Worm (Caenorhabditis elegans) whole organism, L2 larva: ENCODE results near the gene wrt-1.

Experiments
- Y55F3AM.14 ChIP-seq: fragments of 200-800 bp; sonication (Bioruptor generic); optimal IDR thresholded peaks from 2 replicates; lab custom pipeline; 2018; ENCODE audit warnings: mild to moderate bottlenecking, missing genetic modification characterization, missing compliant biosample characterization
- fos-1 ChIP-seq: fragments of 150-350 bp; optimal IDR thresholded peaks from 2 replicates; lab custom pipeline; 2014; ENCODE audit warnings: missing biosample characterization, missing genetic modification characterization
- nhr-12 ChIP-seq: fragments of 150-350 bp; optimal IDR thresholded peaks from 2 replicates; lab custom pipeline; 2014; ENCODE audit warnings: missing biosample characterization, missing genetic modification characterization
- nhr-25 ChIP-seq: fragments of 150-350 bp; sonication (generic microtip); optimal IDR thresholded peaks from 3 replicates; lab custom pipeline; 2014; ENCODE audit warnings: missing biosample characterization, missing genetic modification characterization
- nhr-77 ChIP-seq: fragments of 150-350 bp; optimal IDR thresholded peaks from 2 replicates; lab custom pipeline; 2014; ENCODE audit warnings: missing biosample characterization, missing genetic modification characterization
- snpc-4 ChIP-seq: fragments of 150-350 bp; optimal IDR thresholded peaks from 2 replicates; lab custom pipeline; 2014; ENCODE audit warnings: missing biosample characterization, missing genetic modification characterization
- unc-62 ChIP-seq: fragments of 150-350 bp; optimal IDR thresholded peaks from 2 replicates; lab custom pipeline; 2014; ENCODE audit warnings: missing biosample characterization, missing genetic modification reagents, missing genetic modification characterization
- ztf-11 ChIP-seq: sonication (generic microtip); optimal IDR thresholded peaks from 2 replicates; lab custom pipeline; 2017; ENCODE audit warnings: missing biosample characterization, missing genetic modification characterization

DNA sequence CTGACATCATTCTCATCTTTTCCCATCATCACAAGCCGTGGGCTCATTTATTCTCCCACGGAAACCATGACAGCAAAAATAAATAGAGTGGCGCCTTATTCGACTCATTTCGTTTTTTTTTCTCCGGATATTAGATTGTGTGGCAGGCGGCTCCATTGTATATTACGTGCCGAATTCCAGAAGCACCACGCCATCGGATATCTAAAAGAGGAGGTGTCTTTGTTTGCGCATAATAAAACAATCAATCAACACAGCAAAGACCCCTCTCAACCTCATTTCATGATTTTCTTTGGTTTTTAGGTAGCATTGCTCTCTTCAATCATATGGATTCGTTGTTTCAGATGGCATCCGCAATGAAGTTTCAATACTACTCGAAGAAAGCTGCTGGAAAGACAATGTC is 18.2 kb downstream of the wrt-1 start, which contains the start of gene tph-1:
- no peak for TF ChIP-seq unc-62 (GFP tag; lab: Kevin White, UChicago)
- TF ChIP-seq ztf-11: no peak
- no peak for TF ChIP-seq nhr-12
- TF ChIP-seq Y55F3AM.14 (GFP tag; lab: Kevin White, UChicago): no peak
- no peak for TF ChIP-seq fos-1 (tag; lab: Kevin White, UChicago)
- TF ChIP-seq nhr-25: no peak
- no peak for TF ChIP-seq nhr-77
- TF ChIP-seq snpc-4 (tag; lab: Kevin White, UChicago): no peak
